Worm (Caenorhabditis elegans): Measurements from ENCODE around the gene kcc-1.

The kcc-1 gene

ce11 chrIV:7235382-7235917 lies 29.4 kb downstream of the kcc-1 start (continued):
- TF ChIP-seq hlh-30 (tag; optimal IDR thresholded peaks at IDR 0.05; ENCODE audit: insufficient read depth) (no peak), ceh-2 (tag; optimal IDR thresholded peaks at IDR 0.05) (peak; percentile 9), unc-55 (GFP tag; optimal IDR thresholded peaks at IDR 0.05) (peak; percentile 52), unc-86 (tag; optimal IDR thresholded peaks at IDR 0.05) (no peak), fax-1 (tag; optimal IDR thresholded peaks at IDR 0.05) (no peak), ceh-14 (tag; optimal IDR thresholded peaks at IDR 0.05) (peak; percentile 50), K02D7.2 (tag; optimal IDR thresholded peaks at IDR 0.05) (no peak), pax-1 (tag; optimal IDR thresholded peaks at IDR 0.05) (no peak), pat-9 (tag; optimal IDR thresholded peaks at IDR 0.05) (no peak), unc-3 (GFP tag; conservative IDR thresholded peaks at IDR 0.05) (no peak), unc-3 (tag; optimal IDR thresholded peaks at IDR 0.05) (no peak), hlh-6 (tag; optimal IDR thresholded peaks at IDR 0.05) (peak; percentile 27), unc-42 (tag; optimal IDR thresholded peaks at IDR 0.05) (peak; percentile 51), Y22D7AL.16 (tag; optimal IDR thresholded peaks at IDR 0.05) (no peak), hlh-13 (GFP tag; optimal IDR thresholded peaks at IDR 0.05) (no peak), ceh-30 (tag; optimal IDR thresholded peaks at IDR 0.05) (peak; percentile 28), pha-4 (tag; optimal IDR thresholded peaks at IDR 0.05) (no peak), dmd-4 (tag; optimal IDR thresholded peaks at IDR 0.05; ENCODE audit: borderline replicate concordance) (peak; percentile 67), ceh-48 (tag; optimal IDR thresholded peaks at IDR 0.05) (no peak), madf-2 (tag; optimal IDR thresholded peaks at IDR 0.05) (no peak), dve-1 (tag; optimal IDR thresholded peaks at IDR 0.05) (no peak), ceh-19 (GFP tag; optimal IDR thresholded peaks at IDR 0.05) (peak; percentile 43), pha-2 (tag; optimal IDR thresholded peaks at IDR 0.05) (no peak), syd-9 (tag; optimal IDR thresholded peaks at IDR 0.05) (peak; percentile 39), lim-6 (tag; optimal IDR thresholded peaks at IDR 0.05) (no peak), nhr-11 (tag; optimal IDR thresholded peaks at IDR 0.05) (no peak), lin-11 (tag; optimal IDR thresholded peaks at IDR 0.05) (no peak), eyg-1 (tag; optimal IDR thresholded peaks at IDR 0.05) (peak; percentile 24), hlh-8 (tag; optimal IDR thresholded peaks at IDR 0.05) (no peak), K09A11.1 (tag; optimal IDR thresholded peaks at IDR 0.05; ENCODE audit: insufficient read depth) (no peak), ceh-31 (tag; optimal IDR thresholded peaks at IDR 0.05) (peak; percentile 80), T23F11.4 (GFP tag; optimal IDR thresholded peaks at IDR 0.05) (no peak), ama-1 (optimal IDR thresholded peaks at IDR 0.05) (no peak), ceh-6 (GFP tag; optimal IDR thresholded peaks at IDR 0.05) (no peak), ref-2 (tag; optimal IDR thresholded peaks at IDR 0.05) (peak; percentile 45), ceh-18 (tag; optimal IDR thresholded peaks at IDR 0.05) (peak; percentile 75)

- no peak for TF ChIP-seq hlh-30 (tag; optimal IDR thresholded peaks at IDR 0.05; ENCODE audit: insufficient read depth)
- TF ChIP-seq gmeb-2 (tag; optimal IDR thresholded peaks at IDR 0.05), result no peak
- no peak for TF ChIP-seq K02D7.2 (tag; optimal IDR thresholded peaks at IDR 0.05)
- no peak for TF ChIP-seq dmd-4 (tag; optimal IDR thresholded peaks at IDR 0.05; ENCODE audit: borderline replicate concordance)
- no peak for TF ChIP-seq ceh-45 (GFP tag; IDR thresholded peaks at IDR 0.05)
- TF ChIP-seq nhr-11 (tag; optimal IDR thresholded peaks at IDR 0.05), result no peak
- TF ChIP-seq fkh-10 (GFP tag; optimal IDR thresholded peaks at IDR 0.05), result no peak
- no peak for TF ChIP-seq nfya-1 (tag; optimal IDR thresholded peaks at IDR 0.05)
- TF ChIP-seq ceh-31 (tag; optimal IDR thresholded peaks at IDR 0.05), result no peak
- no peak for TF ChIP-seq zip-5 (tag; optimal IDR thresholded peaks at IDR 0.05)
- TF ChIP-seq ahr-1 (tag; optimal IDR thresholded peaks at IDR 0.05), result no peak
- TF ChIP-seq che-1 (tag; optimal IDR thresholded peaks at IDR 0.05), result no peak
- TF ChIP-seq C38D4.7 (GFP tag; optimal IDR thresholded peaks at IDR 0.05), result no peak
- TF ChIP-seq hlh-13 (GFP tag; optimal IDR thresholded peaks at IDR 0.05), result no peak
Observed at ce11 chrIV:7236248-7236772, 30.2 kb downstream of the kcc-1 start.

All from whole organism, late embryonic.